Fruit fly (Drosophila melanogaster): ENCODE results near the gene CG4789.

The CG4789 gene

DNA sequence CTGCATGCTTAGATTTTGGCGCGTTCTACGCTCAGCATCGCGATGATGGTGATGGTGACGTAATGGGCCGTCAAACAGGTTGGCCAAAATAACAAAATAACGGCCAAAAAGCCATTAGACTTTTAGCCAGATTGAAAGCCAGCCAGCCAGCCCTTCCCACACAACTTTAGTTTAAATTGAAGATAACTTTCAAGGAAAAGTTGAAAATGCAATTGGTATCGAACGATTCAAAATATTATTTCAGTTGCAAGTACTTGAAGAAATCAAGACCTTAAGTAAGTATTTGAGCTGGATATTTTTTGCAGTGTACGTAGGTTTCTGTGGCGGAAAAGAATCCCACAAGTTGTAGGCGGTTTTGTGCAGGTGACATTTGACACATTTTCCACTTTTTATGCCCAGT lies 19.7 kb upstream of the CG4789 start (continued):
- TF ChIP-seq CG8478 (optimal IDR thresholded peaks at IDR 0.05) (no peak), CG6689 (GFP tag; IDR thresholded peaks at IDR 0.05) (peak; percentile 50; the same call in 1 of the 2 replicates), CG18476 (GFP tag; optimal IDR thresholded peaks at IDR 0.05) (no peak), Doc2 (GFP tag; IDR thresholded peaks at IDR 0.05) (no peak), CG17328 (GFP tag; IDR thresholded peaks at IDR 0.05) (0 out of 2 replicates have a peak, but pooled peaks have one; percentile 23), CG10209 (GFP tag; optimal IDR thresholded peaks at IDR 0.05) (peak; percentile 15), Oli (tag; optimal IDR thresholded peaks at IDR 0.05) (peak; percentile 8), CG2678 (tag; optimal IDR thresholded peaks at IDR 0.05) (peak; percentile 54), slbo (GFP tag; IDR thresholded peaks at IDR 0.05) (peak; percentile 30; the same call in 1 of the 2 replicates), seq (GFP tag; IDR thresholded peaks at IDR 0.05) (peak; percentile 27; the same call in 1 of the 2 replicates), CG17361 (GFP tag; IDR thresholded peaks at IDR 0.05) (0 out of 3 replicates have a peak, but pooled peaks have one; percentile 18), chn (GFP tag; optimal IDR thresholded peaks at IDR 0.05) (peak; percentile 35), CrebB (tag; optimal IDR thresholded peaks at IDR 0.05) (no peak), CG15011 (GFP tag; optimal IDR thresholded peaks at IDR 0.05) (no peak), scrt (GFP tag; optimal IDR thresholded peaks at IDR 0.05) (peak; percentile 16), gsb (GFP tag; IDR thresholded peaks at IDR 0.05) (no peak), Kr (GFP tag; optimal IDR thresholded peaks at IDR 0.05) (no peak), fru (optimal IDR thresholded peaks at IDR 0.05) (no peak), Rfx (GFP tag; IDR thresholded peaks at IDR 0.05) (peak; percentile 67), CG15696 (tag; optimal IDR thresholded peaks at IDR 0.05) (no peak), lov (optimal IDR thresholded peaks at IDR 0.05) (no peak), lov (GFP tag; IDR thresholded peaks at IDR 0.05) (no peak), Meics (GFP tag; optimal IDR thresholded peaks at IDR 0.05) (peak; percentile 47), CG8089 (GFP tag; optimal IDR thresholded peaks at IDR 0.05) (peak; percentile 6), al (GFP tag; IDR thresholded peaks at IDR 0.05) (peak; percentile 30; the same call in 1 of the 2 replicates), CG5180 (GFP tag; optimal IDR thresholded peaks at IDR 0.05) (no peak), phol (tag; optimal IDR thresholded peaks at IDR 0.05) (peak; percentile 11), run (tag; optimal IDR thresholded peaks at IDR 0.05) (no peak), CG12071 (GFP tag; optimal IDR thresholded peaks at IDR 0.05) (peak; percentile 13), CG17359 (tag; optimal IDR thresholded peaks at IDR 0.05) (peak; percentile 3), CG13894 (tag; optimal IDR thresholded peaks at IDR 0.05) (peak; percentile 15), lab (GFP tag; optimal IDR thresholded peaks at IDR 0.05) (peak; percentile 58), CG3281 (GFP tag; optimal IDR thresholded peaks at IDR 0.05) (peak; percentile 53), CG32532 (GFP tag; IDR thresholded peaks at IDR 0.05) (peak; percentile 44; the same call in 1 of the 2 replicates), Drgx (GFP tag; IDR thresholded peaks at IDR 0.05) (0 out of 2 replicates have a peak, but pooled peaks have one; percentile 25), Mad (GFP tag; optimal IDR thresholded peaks at IDR 0.05) (no peak), CG9817 (tag; optimal IDR thresholded peaks at IDR 0.05) (no peak), CG33213 (GFP tag; optimal IDR thresholded peaks at IDR 0.05) (no peak), Hr51 (GFP tag; optimal IDR thresholded peaks at IDR 0.05) (peak; percentile 21 to 45), eve (GFP tag; optimal IDR thresholded peaks at IDR 0.05) (no peak), ato (GFP tag; IDR thresholded peaks at IDR 0.05; ENCODE audit: partially characterized antibody) (no peak), CG5953 (GFP tag; IDR thresholded peaks at IDR 0.05) (no peak), CG12219 (GFP tag; optimal IDR thresholded peaks at IDR 0.05) (peak; percentile 3), nau (GFP tag; optimal IDR thresholded peaks at IDR 0.05) (no peak), CoRest (tag; optimal IDR thresholded peaks at IDR 0.05) (peak; percentile 46), Hmr (GFP tag; optimal IDR thresholded peaks at IDR 0.05) (peak; percentile 15), shn (GFP tag; optimal IDR thresholded peaks at IDR 0.05) (peak; percentile 4), prd (optimal IDR thresholded peaks at IDR 0.05) (no peak), prd (GFP tag; IDR thresholded peaks at IDR 0.05) (0 out of 3 replicates have a peak, but pooled peaks have one; percentile 16), ase (GFP tag; IDR thresholded peaks at IDR 0.05) (no peak), unpg (GFP tag; optimal IDR thresholded peaks at IDR 0.05) (peak; percentile 53)

Measured in whole organism, embryonic.